Fruit fly (Drosophila melanogaster): ENCODE results near the gene Tk.

The Tk gene

dm6 chr3R:12010202-12010824, 5.0 kb upstream of the Tk start, which contains the start of the genes KLHL18 and GCC185:
KLHL18 (minus strand) TSS chr3R:12010434.
GCC185 (plus strand) TSS chr3R:12010772.
- TF ChIP-seq rn (GFP tag; IDR thresholded peaks at IDR 0.05) (peak; percentile 57; the same call in 1 of the 2 replicates), CG9948 (tag; optimal IDR thresholded peaks at IDR 0.05) (peak; percentile 77), Pif1B (GFP tag; optimal IDR thresholded peaks at IDR 0.05) (no peak), CG4496 (GFP tag; IDR thresholded peaks at IDR 0.05) (peak; percentile 54; the same call in 1 of the 3 replicates), CG17806 (tag; optimal IDR thresholded peaks at IDR 0.05) (peak; percentile 61), CG8159 (tag; optimal IDR thresholded peaks at IDR 0.05) (peak; percentile 82), CG10348 (GFP tag; IDR thresholded peaks at IDR 0.05) (peak; percentile 46; the same call in 1 of the 2 replicates), D1 (tag; optimal IDR thresholded peaks at IDR 0.05) (no peak), CG34367 (tag; optimal IDR thresholded peaks at IDR 0.05) (peak; percentile 54), CG15710 (tag; optimal IDR thresholded peaks at IDR 0.05) (peak; percentile 74), Snoo (tag; optimal IDR thresholded peaks at IDR 0.05) (peak; percentile 67), fd96Ca (GFP tag; IDR thresholded peaks at IDR 0.05) (no peak), EcR (GFP tag; optimal IDR thresholded peaks at IDR 0.05) (peak; percentile 9)

DNA sequence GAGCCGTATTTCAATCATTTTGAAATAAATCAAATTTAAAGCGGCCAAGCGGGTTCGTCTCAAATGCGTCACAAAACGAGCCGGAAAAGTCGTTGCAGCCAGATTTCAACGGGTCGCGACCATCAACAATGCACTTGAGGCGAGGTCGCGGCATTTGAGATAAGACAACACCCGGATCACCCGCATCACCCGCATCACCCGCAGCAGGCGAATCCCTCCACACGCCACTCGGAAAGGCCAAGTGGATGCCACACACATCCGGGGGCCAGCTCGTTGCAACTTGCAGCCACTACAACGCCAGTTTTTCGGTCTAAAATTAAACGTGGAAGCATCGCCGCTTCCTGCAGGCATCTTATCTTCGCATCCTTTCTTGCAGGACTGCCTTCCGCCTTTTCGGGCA, 1.1 kb upstream of the Tk start:
- TF ChIP-seq CG9948 (tag; optimal IDR thresholded peaks at IDR 0.05): no peak
- no peak for TF ChIP-seq CG12605 (GFP tag; IDR thresholded peaks at IDR 0.05)
- TF ChIP-seq CG34367 (tag; optimal IDR thresholded peaks at IDR 0.05): no peak
- TF ChIP-seq CG4496 (GFP tag; IDR thresholded peaks at IDR 0.05): no peak
- no peak for TF ChIP-seq CG8301 (tag; optimal IDR thresholded peaks at IDR 0.05)
- no peak for TF ChIP-seq CG8159 (tag; optimal IDR thresholded peaks at IDR 0.05)
- no peak for TF ChIP-seq CG10348 (GFP tag; IDR thresholded peaks at IDR 0.05)
- TF ChIP-seq fd96Ca (GFP tag; IDR thresholded peaks at IDR 0.05): 0 out of 3 replicates have a peak, but pooled peaks have one; percentile 21
- no peak for TF ChIP-seq EcR (GFP tag; optimal IDR thresholded peaks at IDR 0.05)
- TF ChIP-seq rn (GFP tag; IDR thresholded peaks at IDR 0.05): peak; percentile 11; the same call in 1 of the 2 replicates

DNA sequence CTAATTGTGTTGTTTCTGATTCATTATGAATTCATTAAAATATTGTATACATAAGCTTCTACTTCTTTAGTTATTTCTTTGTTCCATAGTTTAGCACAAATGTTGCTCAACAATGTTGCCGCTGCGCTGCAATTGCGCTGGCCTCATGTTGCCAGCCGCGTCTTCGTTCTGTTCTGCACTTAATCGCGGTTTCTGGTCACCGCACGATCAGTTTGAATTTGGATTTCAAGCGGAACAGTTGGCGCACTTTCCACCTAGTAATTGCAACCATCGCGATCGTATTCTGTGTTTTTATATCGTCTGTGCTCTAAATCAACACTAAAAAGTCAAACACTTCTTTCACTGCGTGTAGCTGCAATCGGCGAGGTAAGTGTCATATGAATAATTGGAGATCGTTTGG, 6.2 kb downstream of the Tk start, which contains the start of gene Ect3:
Ect3 (plus strand) TSS at position 205 of the 400 bp plus-strand sequence.
- 0 out of 2 replicates have a peak, but pooled peaks have one; percentile 26 for TF ChIP-seq CG12605 (GFP tag; IDR thresholded peaks at IDR 0.05)
- TF ChIP-seq D1 (tag; optimal IDR thresholded peaks at IDR 0.05): no peak

dm6 chr3R:11998130-11998529, 7.1 kb downstream of the Tk start:
- TF ChIP-seq CG4496 (GFP tag; IDR thresholded peaks at IDR 0.05): no peak

- TF ChIP-seq CG9948 (tag; optimal IDR thresholded peaks at IDR 0.05): no peak
- TF ChIP-seq CG10348 (GFP tag; IDR thresholded peaks at IDR 0.05): no peak
- TF ChIP-seq CG14655 (GFP tag; optimal IDR thresholded peaks at IDR 0.05): no peak
- peak; percentile 3 for TF ChIP-seq Snoo (tag; optimal IDR thresholded peaks at IDR 0.05)
- no peak for TF ChIP-seq rn (GFP tag; IDR thresholded peaks at IDR 0.05)
- no peak for TF ChIP-seq CG15710 (tag; optimal IDR thresholded peaks at IDR 0.05)
- TF ChIP-seq CG12605 (GFP tag; IDR thresholded peaks at IDR 0.05): 0 out of 2 replicates have a peak, but pooled peaks have one; percentile 9
- TF ChIP-seq fd96Ca (GFP tag; IDR thresholded peaks at IDR 0.05): no peak
- TF ChIP-seq CG4496 (GFP tag; IDR thresholded peaks at IDR 0.05): 0 out of 3 replicates have a peak, but pooled peaks have one; percentile 38
- TF ChIP-seq CG13204 (GFP tag; optimal IDR thresholded peaks at IDR 0.05): peak; percentile 21
- TF ChIP-seq CG34367 (tag; optimal IDR thresholded peaks at IDR 0.05): no peak
- TF ChIP-seq CG32121 (GFP tag; IDR thresholded peaks at IDR 0.05): no peak
- TF ChIP-seq Ets98B (GFP tag; IDR thresholded peaks at IDR 0.05): no peak; the same call in 1 of the 2 replicates
- TF ChIP-seq CG8159 (tag; optimal IDR thresholded peaks at IDR 0.05): no peak
- TF ChIP-seq Pif1A (GFP tag; optimal IDR thresholded peaks at IDR 0.05): peak; percentile 37
- no peak for TF ChIP-seq CG17806 (tag; optimal IDR thresholded peaks at IDR 0.05)
- TF ChIP-seq CG8301 (tag; optimal IDR thresholded peaks at IDR 0.05): no peak
- TF ChIP-seq D1 (tag; optimal IDR thresholded peaks at IDR 0.05): no peak
- TF ChIP-seq Pif1B (GFP tag; optimal IDR thresholded peaks at IDR 0.05): peak; percentile 51
- TF ChIP-seq EcR (GFP tag; optimal IDR thresholded peaks at IDR 0.05): peak; percentile 58
- TF ChIP-seq gl (tag; optimal IDR thresholded peaks at IDR 0.05): no peak
Measured at dm6 chr3R:11992934-11993670, 12.2 kb downstream of the Tk start, which contains the start of gene mfas. mfas (minus strand) TSS chr3R:11993315.

DNA sequence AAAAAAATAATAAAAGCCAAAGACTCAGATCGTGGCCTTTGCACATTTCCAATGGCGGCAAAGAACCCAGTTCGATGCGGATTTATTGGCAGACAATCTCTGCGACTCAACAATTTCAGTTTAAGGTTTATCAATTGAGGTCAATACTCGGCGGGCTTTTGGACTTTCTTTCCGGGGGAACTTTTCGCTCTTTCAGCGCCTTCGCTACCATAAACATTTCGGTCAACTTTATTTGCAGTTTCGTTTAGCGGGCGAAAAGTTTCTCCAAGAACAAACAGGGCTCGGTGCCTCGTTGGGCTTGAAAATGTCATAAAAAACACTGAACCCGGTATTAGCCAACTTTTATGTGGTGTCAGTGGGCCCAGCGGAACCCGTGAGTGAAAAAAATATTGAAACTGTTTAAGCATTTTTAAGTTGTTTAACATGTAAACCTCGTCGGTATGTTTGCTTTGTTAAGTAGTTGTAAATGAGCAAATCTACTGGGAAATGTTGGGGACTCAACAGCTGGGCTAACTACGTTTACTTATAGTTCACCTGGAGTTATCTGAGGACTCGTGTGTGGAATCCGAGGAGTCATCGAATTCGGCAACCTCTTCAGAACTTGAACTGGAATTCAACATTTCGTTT, 13.6 kb downstream of the Tk start:
- TF ChIP-seq CG17806 (tag; optimal IDR thresholded peaks at IDR 0.05) (no peak), CG14655 (GFP tag; optimal IDR thresholded peaks at IDR 0.05) (no peak), CG8301 (tag; optimal IDR thresholded peaks at IDR 0.05) (no peak), EcR (GFP tag; optimal IDR thresholded peaks at IDR 0.05) (no peak), gl (tag; optimal IDR thresholded peaks at IDR 0.05) (no peak), Pif1A (GFP tag; optimal IDR thresholded peaks at IDR 0.05) (no peak)
